Worm (Caenorhabditis elegans): ENCODE results near the gene C17B7.12.

- no peak for TF ChIP-seq pha-4 (tag; optimal IDR thresholded peaks at IDR 0.05)
- TF ChIP-seq hlh-26 (GFP tag; conservative IDR thresholded peaks at IDR 0.05), result no peak
- TF ChIP-seq T07F8.4 (tag; optimal IDR thresholded peaks at IDR 0.05), result no peak
- no peak for TF ChIP-seq dpl-1 (GFP tag; optimal IDR thresholded peaks at IDR 0.05)
- TF ChIP-seq attf-5 (GFP tag; optimal IDR thresholded peaks at IDR 0.05), result no peak
- no peak for TF ChIP-seq ama-1 (optimal IDR thresholded peaks at IDR 0.05)
- TF ChIP-seq ama-1 (GFP tag; optimal IDR thresholded peaks at IDR 0.05), result no peak
- TF ChIP-seq F22D6.2 (tag; optimal IDR thresholded peaks at IDR 0.05), result no peak
- TF ChIP-seq lsl-1 (GFP tag; optimal IDR thresholded peaks at IDR 0.05), result no peak
- no peak for TF ChIP-seq madf-3 (GFP tag; IDR thresholded peaks at IDR 0.05)
- TF ChIP-seq unc-130 (GFP tag; optimal IDR thresholded peaks at IDR 0.05), result no peak
- no peak for TF ChIP-seq egl-18 (GFP tag; IDR thresholded peaks at IDR 0.05)
- no peak for TF ChIP-seq somi-1 (GFP tag; optimal IDR thresholded peaks at IDR 0.05)
Observed at ce11 chrV:3349877-3350276, 3.1 kb upstream of the C17B7.12 start, which contains the start of gene C17B7.15.

All from whole organism, young adult.